Worm (Caenorhabditis elegans) whole organism, young adult: ENCODE data around the gene C25H3.7.

Experiments
- ama-1 ChIP-seq, 3 experiments: fragments of 150-350 bp in 1 of 3; sonication (generic microtip) in 2 of 3; optimal IDR thresholded peaks; 2 replicates each; lab custom pipeline; 2014 to 2018; ENCODE audit warnings: missing biosample characterization in 2 of 3, missing genetic modification characterization in 2 of 3, missing genetic modification reagents in 2 of 3
- bed-1 ChIP-seq: fragments of 200-800 bp; sonication (Bioruptor generic); IDR thresholded peaks from 2 replicates; pipeline ENCODE4 v1.3.6; 2022; ENCODE audit warnings: missing genetic modification reagents, missing genetic modification characterization, missing compliant biosample characterization
- dpl-1 ChIP-seq: fragments of 150-350 bp; optimal IDR thresholded peaks from 2 replicates; lab custom pipeline; 2014; ENCODE audit warnings: missing biosample characterization, missing genetic modification reagents, missing genetic modification characterization
- hlh-26 ChIP-seq: fragments of 200-800 bp; sonication (Bioruptor generic); conservative IDR thresholded peaks from 2 replicates; pipeline ENCODE4 v1.3.6; 2022; ENCODE audit warnings: missing genetic modification reagents, missing genetic modification characterization, missing compliant biosample characterization
- madf-10 ChIP-seq: sonication (generic microtip); optimal IDR thresholded peaks from 2 replicates; lab custom pipeline; 2016; ENCODE audit warnings: mild to moderate bottlenecking, missing genetic modification characterization, missing compliant biosample characterization
- pha-4 ChIP-seq: fragments of 150-350 bp; sonication (generic microtip); optimal IDR thresholded peaks from 2 replicates; lab custom pipeline; 2014; ENCODE audit warnings: missing biosample characterization, missing genetic modification reagents, missing genetic modification characterization
- unc-130 ChIP-seq: sonication (generic microtip); optimal IDR thresholded peaks from 2 replicates; lab custom pipeline; 2016; ENCODE audit warnings: missing genetic modification reagents, missing genetic modification characterization, missing compliant biosample characterization
- zfh-2 ChIP-seq: fragments of 200-800 bp; sonication (Bioruptor generic); conservative IDR thresholded peaks from 2 replicates; pipeline ENCODE4 v1.3.6; 2022; ENCODE audit warnings: missing genetic modification reagents, missing genetic modification characterization, missing compliant biosample characterization

- no peak for TF ChIP-seq pha-4 (tag; lab: Kevin White, UChicago)
- no peak for TF ChIP-seq dpl-1 (GFP tag; lab: Kevin White, UChicago)
- no peak for TF ChIP-seq zfh-2
- TF ChIP-seq hlh-26 (GFP tag; lab: Robert Waterston, UW) = no peak
- TF ChIP-seq ama-1 (optimal IDR thresholded peaks at IDR 0.05; lab: Kevin White, UChicago) = no peak
- no peak for TF ChIP-seq ama-1 (GFP tag; optimal IDR thresholded peaks at IDR 0.05; lab: Kevin White, UChicago)
- TF ChIP-seq unc-130 (GFP tag; lab: Kevin White, UChicago) = no peak
- TF ChIP-seq madf-10 = no peak
- TF ChIP-seq bed-1 = no peak
Measured at ce11 chrII:5654215-5654614, 14.5 kb downstream of the C25H3.7 start, which contains the start of gene F59E12.1.
